Fruit fly (Drosophila melanogaster): ENCODE measurements around the gene meru.

meru gene

dm6 chr3L:15837209-15837608 lies 6.7 kb downstream of the meru start, which contains the start of gene CG15715 (continued):
- no peak for TF ChIP-seq Spps (tag; optimal IDR thresholded peaks at IDR 0.05)
- TF ChIP-seq pb (GFP tag; optimal IDR thresholded peaks at IDR 0.05), result no peak
- TF ChIP-seq CG2120 (GFP tag; optimal IDR thresholded peaks at IDR 0.05), result peak; percentile 23
- no peak for TF ChIP-seq CG17568 (GFP tag; optimal IDR thresholded peaks at IDR 0.05)
- TF ChIP-seq Rfx (GFP tag; IDR thresholded peaks at IDR 0.05), result no peak
- TF ChIP-seq Hsf (GFP tag; optimal IDR thresholded peaks at IDR 0.05), result no peak
- TF ChIP-seq fru (optimal IDR thresholded peaks at IDR 0.05), result no peak
- TF ChIP-seq CG8290 (GFP tag; optimal IDR thresholded peaks at IDR 0.05), result peak; percentile 48
- TF ChIP-seq CG8290 (tag; optimal IDR thresholded peaks at IDR 0.05), result peak in 1 of 2 experiments; percentile 71
- no peak for TF ChIP-seq CG18619 (GFP tag; optimal IDR thresholded peaks at IDR 0.05)
- no peak for TF ChIP-seq CG14014 (GFP tag; IDR thresholded peaks at IDR 0.05)
- TF ChIP-seq nerfin-2 (GFP tag; IDR thresholded peaks at IDR 0.05; ENCODE audit: partially characterized antibody), result no peak
- TF ChIP-seq MESR4 (GFP tag; optimal IDR thresholded peaks at IDR 0.05), result peak; percentile 82
- no peak for TF ChIP-seq CG1832 (GFP tag; optimal IDR thresholded peaks at IDR 0.05)
- no peak for TF ChIP-seq lab (GFP tag; optimal IDR thresholded peaks at IDR 0.05)
- TF ChIP-seq ind (GFP tag; optimal IDR thresholded peaks at IDR 0.05), result no peak
- no peak for TF ChIP-seq CG3281 (GFP tag; optimal IDR thresholded peaks at IDR 0.05)
- no peak for TF ChIP-seq CG9727 (GFP tag; optimal IDR thresholded peaks at IDR 0.05)
- no peak for TF ChIP-seq NC2α (GFP tag; optimal IDR thresholded peaks at IDR 0.05)
- TF ChIP-seq CG7745 (tag; optimal IDR thresholded peaks at IDR 0.05), result no peak
- no peak for TF ChIP-seq Rx (GFP tag; IDR thresholded peaks at IDR 0.05)
- no peak for TF ChIP-seq ttk (GFP tag; IDR thresholded peaks at IDR 0.05)
- no peak for TF ChIP-seq cad (GFP tag; optimal IDR thresholded peaks at IDR 0.05)
- TF ChIP-seq CG14710 (tag; optimal IDR thresholded peaks at IDR 0.05), result peak; percentile 66
- TF ChIP-seq Hr51 (GFP tag; optimal IDR thresholded peaks at IDR 0.05), result no peak
- no peak for TF ChIP-seq salm (tag; optimal IDR thresholded peaks at IDR 0.05)
- peak; percentile 50 for TF ChIP-seq CG17829 (tag; optimal IDR thresholded peaks at IDR 0.05)
- TF ChIP-seq mirr (GFP tag; optimal IDR thresholded peaks at IDR 0.05), result no peak
- no peak for TF ChIP-seq NfI (GFP tag; optimal IDR thresholded peaks at IDR 0.05)
- TF ChIP-seq CG15011 (GFP tag; optimal IDR thresholded peaks at IDR 0.05), result no peak
- no peak for TF ChIP-seq slp2 (GFP tag; optimal IDR thresholded peaks at IDR 0.05)
- no peak for TF ChIP-seq CG14965 (GFP tag; optimal IDR thresholded peaks at IDR 0.05; ENCODE audit: borderline replicate concordance)
- TF ChIP-seq Abd-B (GFP tag; optimal IDR thresholded peaks at IDR 0.05), result no peak
- TF ChIP-seq ap (GFP tag; IDR thresholded peaks at IDR 0.05), result no peak
- peak; percentile 27 for TF ChIP-seq CG34376 (GFP tag; optimal IDR thresholded peaks at IDR 0.05)
- peak; percentile 55 for TF ChIP-seq CG15514 (GFP tag; optimal IDR thresholded peaks at IDR 0.05)
- no peak for TF ChIP-seq HLH4C (GFP tag; IDR thresholded peaks at IDR 0.05; ENCODE audit: partially characterized antibody)
- TF ChIP-seq nerfin-1 (tag; optimal IDR thresholded peaks at IDR 0.05), result no peak
- TF ChIP-seq pzg (GFP tag; optimal IDR thresholded peaks at IDR 0.05), result peak; percentile 89
- no peak for TF ChIP-seq Tbp (GFP tag; optimal IDR thresholded peaks at IDR 0.05)
- TF ChIP-seq sr (GFP tag; IDR thresholded peaks at IDR 0.05), result no peak
- no peak for TF ChIP-seq fd96Cb (tag; optimal IDR thresholded peaks at IDR 0.05)
- TF ChIP-seq CG4328 (GFP tag; optimal IDR thresholded peaks at IDR 0.05), result no peak
- no peak for TF ChIP-seq tna (GFP tag; IDR thresholded peaks at IDR 0.05; ENCODE audit: partially characterized antibody)
- no peak for TF ChIP-seq CG13424 (tag; optimal IDR thresholded peaks at IDR 0.05)
- TF ChIP-seq CG13624 (GFP tag; optimal IDR thresholded peaks at IDR 0.05), result peak; percentile 18
- no peak for TF ChIP-seq ci (GFP tag; IDR thresholded peaks at IDR 0.05)
- TF ChIP-seq knrl (GFP tag; IDR thresholded peaks at IDR 0.05; ENCODE audit: partially characterized antibody), result peak; percentile 56; the same call in 2 of the 3 replicates
- TF ChIP-seq CG10462 (GFP tag; optimal IDR thresholded peaks at IDR 0.05), result no peak
- TF ChIP-seq NFAT (GFP tag; IDR thresholded peaks at IDR 0.05), result no peak
- no peak for TF ChIP-seq Sin3A (optimal IDR thresholded peaks at IDR 0.05)
- no peak for TF ChIP-seq cato (GFP tag; optimal IDR thresholded peaks at IDR 0.05; ENCODE audit: borderline replicate concordance)

Data from whole organism, embryonic.